Fruit fly (Drosophila melanogaster): Measurements from ENCODE around the gene CG1737.

Gene CG1737

dm6 chrX:11326213-11326731 is 24.1 kb upstream of the CG1737 start (continued):
- TF ChIP-seq Lim3 (GFP tag; IDR thresholded peaks at IDR 0.05) (no peak), CG5245 (GFP tag; optimal IDR thresholded peaks at IDR 0.05) (peak; percentile 11), sna (GFP tag; IDR thresholded peaks at IDR 0.05; ENCODE audit: partially characterized antibody) (no peak), CG9215 (GFP tag; IDR thresholded peaks at IDR 0.05) (peak; percentile 56), CG14050 (GFP tag; IDR thresholded peaks at IDR 0.05) (peak; percentile 40; the same call in 1 of the 3 replicates), CG7839 (tag; optimal IDR thresholded peaks at IDR 0.05) (peak; percentile 82), Atf-2 (GFP tag; optimal IDR thresholded peaks at IDR 0.05) (peak; percentile 24), CG30431 (GFP tag; optimal IDR thresholded peaks at IDR 0.05) (peak; percentile 27), zen2 (GFP tag; IDR thresholded peaks at IDR 0.05; ENCODE audit: partially characterized antibody) (no peak), gsb (GFP tag; IDR thresholded peaks at IDR 0.05) (peak; percentile 40; the same call in 1 of the 2 replicates), CG5180 (GFP tag; optimal IDR thresholded peaks at IDR 0.05) (peak; percentile 53), NC2β (GFP tag; optimal IDR thresholded peaks at IDR 0.05) (peak; percentile 43), CG3838 (GFP tag; optimal IDR thresholded peaks at IDR 0.05) (no peak), amos (GFP tag; IDR thresholded peaks at IDR 0.05; ENCODE audit: partially characterized antibody) (no peak; the same call in 1 of the 2 replicates), CG1024 (GFP tag; IDR thresholded peaks at IDR 0.05) (no peak), pho (GFP tag; optimal IDR thresholded peaks at IDR 0.05) (peak; percentile 61), CG7271 (tag; optimal IDR thresholded peaks at IDR 0.05) (no peak), CG33557 (GFP tag; optimal IDR thresholded peaks at IDR 0.05) (no peak), Oaz (GFP tag; IDR thresholded peaks at IDR 0.05) (peak; percentile 40; the same call in 1 of the 2 replicates), pros (GFP tag; optimal IDR thresholded peaks at IDR 0.05) (peak; percentile 14), CG1832 (GFP tag; optimal IDR thresholded peaks at IDR 0.05) (no peak), CG18011 (GFP tag; optimal IDR thresholded peaks at IDR 0.05) (peak; percentile 11), Spps (tag; optimal IDR thresholded peaks at IDR 0.05) (peak; percentile 19), CG17186 (GFP tag; optimal IDR thresholded peaks at IDR 0.05) (peak; percentile 38), CG1602 (GFP tag; optimal IDR thresholded peaks at IDR 0.05) (peak; percentile 29), Hand (GFP tag; optimal IDR thresholded peaks at IDR 0.05) (peak; percentile 35), Fer3 (tag; optimal IDR thresholded peaks at IDR 0.05) (peak; percentile 62), CG4424 (GFP tag; optimal IDR thresholded peaks at IDR 0.05) (peak; percentile 55), CG10543 (GFP tag; optimal IDR thresholded peaks at IDR 0.05) (peak; percentile 52), ac (GFP tag; optimal IDR thresholded peaks at IDR 0.05) (no peak), CG1647 (GFP tag; optimal IDR thresholded peaks at IDR 0.05) (peak; percentile 50), CG34376 (GFP tag; optimal IDR thresholded peaks at IDR 0.05) (peak; percentile 54), CG2120 (GFP tag; optimal IDR thresholded peaks at IDR 0.05) (peak; percentile 78), Hsf (GFP tag; optimal IDR thresholded peaks at IDR 0.05) (peak; percentile 63), Dp (GFP tag; optimal IDR thresholded peaks at IDR 0.05) (no peak), NK7.1 (GFP tag; optimal IDR thresholded peaks at IDR 0.05) (peak; percentile 36), emc (GFP tag; optimal IDR thresholded peaks at IDR 0.05) (peak; percentile 8), CG12769 (tag; optimal IDR thresholded peaks at IDR 0.05) (no peak), wdn (GFP tag; IDR thresholded peaks at IDR 0.05) (no peak), TFAM (GFP tag; optimal IDR thresholded peaks at IDR 0.05) (no peak), dan (GFP tag; IDR thresholded peaks at IDR 0.05) (no peak), HLHmδ (GFP tag; optimal IDR thresholded peaks at IDR 0.05) (no peak), tap (tag; optimal IDR thresholded peaks at IDR 0.05) (peak; percentile 63), luna (GFP tag; optimal IDR thresholded peaks at IDR 0.05) (no peak), eve (GFP tag; optimal IDR thresholded peaks at IDR 0.05) (no peak), ATbp (GFP tag; optimal IDR thresholded peaks at IDR 0.05) (peak; percentile 75), Dip2 (GFP tag; IDR thresholded peaks at IDR 0.05) (no peak), psq (GFP tag; optimal IDR thresholded peaks at IDR 0.05) (no peak), CG10147 (GFP tag; optimal IDR thresholded peaks at IDR 0.05) (peak; percentile 65), CG2889 (GFP tag; IDR thresholded peaks at IDR 0.05) (peak; percentile 49; the same call in 1 of the 3 replicates)
